Worm (Caenorhabditis elegans): ENCODE data around the gene C06E1.7.

ce11 chrIII:8630833-8631232 lies 37.3 kb upstream of the C06E1.7 start, which contains the start of gene dnj-10:
- TF ChIP-seq snpc-4 (tag; optimal IDR thresholded peaks at IDR 0.05) (no peak), ZK546.5 (tag; optimal IDR thresholded peaks at IDR 0.05) (no peak), madf-5 (GFP tag; IDR thresholded peaks at IDR 0.05) (no peak), F44E2.7 (GFP tag; IDR thresholded peaks at IDR 0.05) (no peak), mep-1 (tag; optimal IDR thresholded peaks at IDR 0.05) (no peak), ama-1 (optimal IDR thresholded peaks at IDR 0.05) (no peak), dpl-1 (GFP tag; optimal IDR thresholded peaks at IDR 0.05) (peak; percentile 92)

Data from whole organism, L4 larva.